Worm (Caenorhabditis elegans) whole organism, L3 larva: ENCODE data around the gene T22B7.7.

ENCODE experiments used
- R02D3.7 ChIP-seq: fragments of 150-350 bp; optimal IDR thresholded peaks from 2 replicates; lab custom pipeline; 2014; ENCODE audit warnings: missing biosample characterization, missing genetic modification characterization
- ZK546.5 ChIP-seq: sonication (generic microtip); optimal IDR thresholded peaks from 2 replicates; lab custom pipeline; 2017; ENCODE audit warnings: missing biosample characterization, missing genetic modification characterization
- ama-1 ChIP-seq: fragments of 150-350 bp; optimal IDR thresholded peaks from 2 replicates; lab custom pipeline; 2018
- ceh-16 ChIP-seq: sonication (generic microtip); optimal IDR thresholded peaks from 2 replicates; lab custom pipeline; 2017; ENCODE audit warnings: missing biosample characterization, missing genetic modification characterization
- ceh-28 ChIP-seq: fragments of 150-350 bp; optimal IDR thresholded peaks from 2 replicates; lab custom pipeline; 2014; ENCODE audit warnings: missing biosample characterization, missing genetic modification reagents, missing genetic modification characterization
- ceh-82 ChIP-seq: fragments of 150-350 bp; optimal IDR thresholded peaks from 2 replicates; lab custom pipeline; 2014; ENCODE audit warnings: missing biosample characterization, missing genetic modification characterization
- ceh-9 ChIP-seq: sonication (generic microtip); optimal IDR thresholded peaks from 2 replicates; lab custom pipeline; 2018; ENCODE audit warnings: missing biosample characterization, missing genetic modification characterization
- egl-27 ChIP-seq: sonication (generic microtip); optimal IDR thresholded peaks from 4 replicates; lab custom pipeline; 2017; ENCODE audit warnings: missing biosample characterization, missing genetic modification reagents, missing genetic modification characterization
- elt-1 ChIP-seq: fragments of 150-350 bp; optimal IDR thresholded peaks from 2 replicates; lab custom pipeline; 2014; ENCODE audit warnings: missing biosample characterization, missing genetic modification characterization
- elt-2 ChIP-seq: sonication (generic microtip); optimal IDR thresholded peaks from 2 replicates; lab custom pipeline; 2016; ENCODE audit warnings: missing genetic modification reagents, mild to moderate bottlenecking, missing genetic modification characterization, missing compliant biosample characterization
- eor-1 ChIP-seq, 2 experiments: fragments of 150-350 bp; optimal IDR thresholded peaks; 2 replicates each; lab custom pipeline; 2014 to 2018; ENCODE audit warnings: missing biosample characterization in 2 of 2, missing genetic modification characterization in 2 of 2
- fkh-2 ChIP-seq: fragments of 150-350 bp; optimal IDR thresholded peaks from 2 replicates; lab custom pipeline; 2014; ENCODE audit warnings: missing biosample characterization, missing genetic modification reagents, missing genetic modification characterization
- fos-1 ChIP-seq: fragments of 150-350 bp; optimal IDR thresholded peaks from 2 replicates; lab custom pipeline; 2014; ENCODE audit warnings: missing biosample characterization, missing genetic modification characterization
- hmg-11 ChIP-seq: sonication (generic microtip); optimal IDR thresholded peaks from 2 replicates; lab custom pipeline; 2016; ENCODE audit warnings: missing genetic modification characterization, missing compliant biosample characterization
- jun-1 ChIP-seq: fragments of 150-350 bp; optimal IDR thresholded peaks from 2 replicates; lab custom pipeline; 2014; ENCODE audit warnings: missing biosample characterization, missing genetic modification reagents, missing genetic modification characterization
- lin-15B ChIP-seq: fragments of 150-350 bp; optimal IDR thresholded peaks from 2 replicates; lab custom pipeline; 2014; ENCODE audit warnings: missing biosample characterization, missing genetic modification characterization
- lin-39 ChIP-seq: fragments of 150-350 bp; optimal IDR thresholded peaks from 2 replicates; lab custom pipeline; 2018; ENCODE audit warnings: missing biosample characterization, missing genetic modification reagents, missing genetic modification characterization
- lsy-12 ChIP-seq: sonication (generic microtip); optimal IDR thresholded peaks from 2 replicates; lab custom pipeline; 2016; ENCODE audit warnings: mild to moderate bottlenecking, missing genetic modification characterization, missing compliant biosample characterization
- mdl-1 ChIP-seq: fragments of 150-350 bp; optimal IDR thresholded peaks from 2 replicates; lab custom pipeline; 2014; ENCODE audit warnings: missing biosample characterization, missing genetic modification characterization
- nfya-1 ChIP-seq: sonication (generic microtip); optimal IDR thresholded peaks from 2 replicates; lab custom pipeline; 2017; ENCODE audit warnings: missing genetic modification characterization, mild to moderate bottlenecking, missing compliant biosample characterization, antibody characterized with exemption, moderate library complexity; ENCODE audit not compliant: insufficient read depth
- nhr-11 ChIP-seq: fragments of 150-350 bp; optimal IDR thresholded peaks from 2 replicates; lab custom pipeline; 2014; ENCODE audit warnings: missing biosample characterization, missing genetic modification characterization
- nhr-23 ChIP-seq: fragments of 150-350 bp; optimal IDR thresholded peaks from 2 replicates; lab custom pipeline; 2014; ENCODE audit warnings: missing biosample characterization, missing genetic modification reagents, missing genetic modification characterization
- nhr-25 ChIP-seq: sonication (generic microtip); optimal IDR thresholded peaks from 2 replicates; lab custom pipeline; 2017; ENCODE audit warnings: missing biosample characterization, missing genetic modification characterization
- nhr-28 ChIP-seq: fragments of 150-350 bp; optimal IDR thresholded peaks from 2 replicates; lab custom pipeline; 2014; ENCODE audit warnings: missing biosample characterization, missing genetic modification characterization
- nhr-76 ChIP-seq: fragments of 150-350 bp; sonication (generic microtip); optimal IDR thresholded peaks from 5 replicates; lab custom pipeline; 2014; ENCODE audit warnings: missing biosample characterization, missing genetic modification characterization
- nhr-77 ChIP-seq: fragments of 150-350 bp; optimal IDR thresholded peaks from 2 replicates; lab custom pipeline; 2014; ENCODE audit warnings: missing biosample characterization, missing genetic modification characterization
- pha-4 ChIP-seq: fragments of 150-350 bp; optimal IDR thresholded peaks from 2 replicates; lab custom pipeline; 2014; ENCODE audit warnings: missing biosample characterization, missing genetic modification reagents, missing genetic modification characterization
- sea-2 ChIP-seq: fragments of 150-350 bp; sonication (generic microtip); optimal IDR thresholded peaks from 4 replicates; lab custom pipeline; 2014; ENCODE audit warnings: missing biosample characterization, missing genetic modification reagents, missing genetic modification characterization
- skn-1 ChIP-seq: fragments of 150-350 bp; optimal IDR thresholded peaks from 2 replicates; lab custom pipeline; 2014; ENCODE audit warnings: missing biosample characterization, missing genetic modification characterization
- snpc-4 ChIP-seq: fragments of 150-350 bp; optimal IDR thresholded peaks from 2 replicates; lab custom pipeline; 2014; ENCODE audit warnings: missing biosample characterization, missing genetic modification characterization
- tbx-2 ChIP-seq: sonication (generic microtip); optimal IDR thresholded peaks from 2 replicates; lab custom pipeline; 2016; ENCODE audit warnings: mild to moderate bottlenecking, missing genetic modification characterization, missing compliant biosample characterization
- unc-62 ChIP-seq: fragments of 150-350 bp; sonication (generic microtip); optimal IDR thresholded peaks from 4 replicates; lab custom pipeline; 2014; ENCODE audit warnings: missing biosample characterization, missing genetic modification reagents, missing genetic modification characterization
- zag-1 ChIP-seq: fragments of 150-350 bp; optimal IDR thresholded peaks from 2 replicates; lab custom pipeline; 2014; ENCODE audit warnings: missing biosample characterization, missing genetic modification characterization
- ztf-11 ChIP-seq: fragments of 150-350 bp; optimal IDR thresholded peaks from 2 replicates; lab custom pipeline; 2014; ENCODE audit warnings: missing biosample characterization, missing genetic modification characterization
- ztf-4 ChIP-seq: fragments of 150-350 bp; optimal IDR thresholded peaks from 2 replicates; lab custom pipeline; 2014; ENCODE audit warnings: missing biosample characterization, missing genetic modification characterization

T22B7.7 gene

ce11 chrX:5645606-5646005 is 8.3 kb downstream of the T22B7.7 start (continued):
- TF ChIP-seq unc-62 (no peak), snpc-4 (tag; lab: Kevin White, UChicago) (no peak), elt-1 (tag; lab: Kevin White, UChicago) (peak; percentile 82), ceh-16 (tag; lab: Kevin White, UChicago) (no peak), ZK546.5 (tag; lab: Kevin White, UChicago) (no peak), pha-4 (no peak), jun-1 (tag; lab: Kevin White, UChicago) (no peak), R02D3.7 (tag; lab: Kevin White, UChicago) (no peak), nfya-1 (tag; lab: Kevin White, UChicago) (no peak), zag-1 (tag; lab: Kevin White, UChicago) (no peak), ztf-11 (no peak), elt-2 (tag; lab: Kevin White, UChicago) (no peak), mdl-1 (tag; lab: Kevin White, UChicago) (peak; percentile 1), egl-27 (tag; lab: Kevin White, UChicago) (no peak), nhr-28 (no peak), ceh-82 (tag; lab: Kevin White, UChicago) (no peak), hmg-11 (tag; lab: Kevin White, UChicago) (no peak), lin-15B (tag; lab: Kevin White, UChicago) (no peak), lin-39 (no peak), nhr-23 (tag; lab: Kevin White, UChicago) (peak; percentile 44), fkh-2 (tag; lab: Kevin White, UChicago) (no peak), nhr-25 (tag; lab: Kevin White, UChicago) (peak; percentile 76)

DNA sequence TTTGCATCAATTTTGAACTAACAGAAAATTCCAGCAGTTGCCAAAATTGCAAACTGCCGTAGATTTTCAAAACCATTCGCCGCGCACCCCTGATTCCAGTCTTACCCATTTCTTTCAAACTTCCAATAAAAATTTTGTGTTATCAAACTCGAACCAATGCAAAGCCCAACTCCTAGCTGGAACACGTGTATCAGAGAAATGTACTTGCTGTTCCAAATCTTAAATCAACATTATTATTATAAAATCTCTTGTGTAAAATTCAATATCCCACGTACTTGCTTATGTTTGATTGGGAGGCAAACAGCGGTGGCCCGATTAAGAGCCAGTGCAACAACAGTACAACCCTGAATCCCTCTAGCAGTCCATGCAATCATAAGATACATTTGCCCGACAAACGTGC is 9.8 kb downstream of the T22B7.7 start:
- no peak for TF ChIP-seq ceh-16 (tag; lab: Kevin White, UChicago)
- TF ChIP-seq eor-1 (tag; optimal IDR thresholded peaks at IDR 0.05; lab: Kevin White, UChicago): no peak
- TF ChIP-seq skn-1 (tag; lab: Kevin White, UChicago): no peak
- no peak for TF ChIP-seq pha-4
- no peak for TF ChIP-seq ZK546.5 (tag; lab: Kevin White, UChicago)
- no peak for TF ChIP-seq lin-15B (tag; lab: Kevin White, UChicago)
- no peak for TF ChIP-seq tbx-2 (tag; lab: Kevin White, UChicago)
- TF ChIP-seq ama-1 (lab: Kevin White, UChicago): no peak
- no peak for TF ChIP-seq ceh-9 (tag; lab: Kevin White, UChicago)
- no peak for TF ChIP-seq hmg-11 (tag; lab: Kevin White, UChicago)
- TF ChIP-seq lsy-12 (tag; lab: Kevin White, UChicago): no peak

ce11 chrX:5641315-5641714 is 12.6 kb downstream of the T22B7.7 start, which contains the start of gene T22B7.4:
TSS of gene T22B7.4 (minus strand) at chrX:5641415.
- TF ChIP-seq sea-2 (GFP tag; lab: Kevin White, UChicago) (no peak), hmg-11 (tag; lab: Kevin White, UChicago) (no peak), nhr-76 (no peak), fos-1 (tag; lab: Kevin White, UChicago) (no peak), ceh-9 (tag; lab: Kevin White, UChicago) (no peak), nhr-25 (tag; lab: Kevin White, UChicago) (no peak), fkh-2 (tag; lab: Kevin White, UChicago) (no peak), nhr-11 (tag; lab: Kevin White, UChicago) (no peak), eor-1 (tag; optimal IDR thresholded peaks at IDR 0.05; lab: Kevin White, UChicago) (no peak), ztf-4 (tag; lab: Kevin White, UChicago) (no peak), snpc-4 (tag; lab: Kevin White, UChicago) (no peak)
- TF ChIP-seq, all 47 proteins: peak for 0

DNA sequence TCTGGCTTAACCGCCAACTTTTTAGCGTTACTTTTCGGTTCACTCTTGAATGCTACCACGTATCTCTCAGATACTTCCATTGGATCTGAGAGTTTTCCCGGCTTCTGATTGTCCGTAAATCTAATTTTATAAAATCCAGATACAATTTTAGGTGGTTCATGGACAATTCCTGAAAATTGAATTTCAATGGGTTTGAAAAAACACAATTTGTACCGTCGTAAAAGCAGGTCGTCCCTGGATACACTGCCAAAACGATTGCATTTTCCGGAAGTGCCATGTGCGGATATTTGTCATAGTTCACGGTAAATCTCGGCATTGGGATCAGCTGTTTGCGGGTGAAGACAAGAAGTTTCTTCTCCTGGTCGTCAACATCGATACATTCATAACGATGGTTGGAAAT is 14.3 kb downstream of the T22B7.7 start:
- no peak for TF ChIP-seq ceh-28 (tag; lab: Kevin White, UChicago)

DNA sequence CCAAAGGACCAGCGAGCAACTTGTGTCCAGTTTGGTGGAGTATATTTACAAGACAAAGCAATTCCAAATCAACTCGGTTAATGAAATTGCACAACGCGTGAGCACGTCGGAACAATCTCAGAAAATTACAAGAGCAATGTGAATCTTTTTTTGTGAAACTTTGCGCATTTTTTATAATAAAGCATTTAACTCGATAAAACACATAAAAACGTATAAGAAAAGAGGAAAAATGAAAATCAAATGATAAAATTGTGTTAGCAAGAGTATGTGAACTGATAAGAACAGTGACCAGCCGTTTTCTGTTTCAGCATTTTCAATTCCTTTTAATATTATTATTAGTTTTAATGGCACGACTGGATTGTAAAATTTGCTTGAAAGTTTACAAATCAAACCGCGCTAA is 22.2 kb downstream of the T22B7.7 start, which contains the start of gene T22B7.8:
Gene T22B7.8 (plus strand): TSS at position 301 of the 400 bp plus-strand sequence.
- TF ChIP-seq elt-2 (tag; lab: Kevin White, UChicago): peak; percentile 25
- TF ChIP-seq nhr-77 (tag; lab: Kevin White, UChicago): no peak
- no peak for TF ChIP-seq ama-1 (lab: Kevin White, UChicago)
